Worm (Caenorhabditis elegans) whole organism, L1 larva: ENCODE measurements around the gene lpd-9.

Experiments
- C04F5.9 ChIP-seq: sonication (generic microtip); optimal IDR thresholded peaks from 2 replicates; lab custom pipeline; 2016; ENCODE audit warnings: missing genetic modification characterization, missing compliant biosample characterization
- C34B4.2 ChIP-seq: sonication (generic microtip); optimal IDR thresholded peaks from 2 replicates; lab custom pipeline; 2017; ENCODE audit warnings: mild to moderate bottlenecking, missing genetic modification characterization, missing compliant biosample characterization
- Y116A8C.19 ChIP-seq: sonication (generic microtip); optimal IDR thresholded peaks from 2 replicates; lab custom pipeline; 2016; ENCODE audit warnings: missing compliant biosample characterization, missing genetic modification characterization, borderline replicate concordance
- alr-1 ChIP-seq: fragments of 200-800 bp; sonication (Bioruptor generic); optimal IDR thresholded peaks from 2 replicates; lab custom pipeline; 2018; ENCODE audit warnings: borderline replicate concordance, mild to moderate bottlenecking, missing genetic modification characterization, missing compliant biosample characterization
- ama-1 ChIP-seq: fragments of 150-350 bp; optimal IDR thresholded peaks from 2 replicates; lab custom pipeline; 2014
- blmp-1 ChIP-seq: fragments of 150-350 bp; optimal IDR thresholded peaks from 2 replicates; lab custom pipeline; 2014; ENCODE audit warnings: missing biosample characterization, missing genetic modification characterization
- ceh-8 ChIP-seq: fragments of 200-800 bp; sonication (Bioruptor generic); optimal IDR thresholded peaks from 2 replicates; lab custom pipeline; 2018; ENCODE audit warnings: mild to moderate bottlenecking, missing genetic modification characterization, moderate library complexity, missing compliant biosample characterization
- ceh-82 ChIP-seq, 3 experiments: fragments of 150-350 bp in 1 of 3; sonication (generic microtip) in 2 of 3; optimal IDR thresholded peaks; 2 replicates each; lab custom pipeline; 2014 to 2017; ENCODE audit warnings: missing biosample characterization in 3 of 3, missing genetic modification characterization in 3 of 3
- ceh-90 ChIP-seq: sonication (generic microtip); optimal IDR thresholded peaks from 2 replicates; lab custom pipeline; 2016; ENCODE audit warnings: missing genetic modification characterization, missing compliant biosample characterization
- efl-1 ChIP-seq, 4 experiments: fragments of 150-350 bp; optimal IDR thresholded peaks in 3 of 4; peaks in 1 of 4; 1 replicate in 1 of 4; 2 replicates in 3 of 4; lab custom pipeline; 2014; ENCODE audit warnings: missing biosample characterization in 2 of 4, missing genetic modification characterization in 2 of 4, missing genetic modification reagents in 2 of 4
- elt-2 ChIP-seq: sonication (generic microtip); optimal IDR thresholded peaks from 2 replicates; lab custom pipeline; 2016; ENCODE audit warnings: missing genetic modification characterization, mild to moderate bottlenecking, inconsistent platforms, missing compliant biosample characterization, missing genetic modification reagents
- elt-3 ChIP-seq, 6 experiments: fragments of 150-350 bp in 1 of 6; sonication (generic microtip); optimal IDR thresholded peaks; 2 replicates each; lab custom pipeline; 2017 to 2018; ENCODE audit warnings: missing biosample characterization in 6 of 6, missing genetic modification characterization in 6 of 6, inconsistent platforms in 1 of 6
- fkh-10 ChIP-seq: sonication (generic microtip); optimal IDR thresholded peaks from 2 replicates; lab custom pipeline; 2017; ENCODE audit warnings: missing biosample characterization, missing genetic modification reagents, missing genetic modification characterization
- fos-1 ChIP-seq: fragments of 150-350 bp; optimal IDR thresholded peaks from 2 replicates; lab custom pipeline; 2014; ENCODE audit warnings: missing biosample characterization, missing genetic modification characterization
- hlh-17 ChIP-seq: fragments of 200-800 bp; sonication (Bioruptor generic); optimal IDR thresholded peaks from 2 replicates; lab custom pipeline; 2018; ENCODE audit warnings: missing genetic modification characterization, mild to moderate bottlenecking, missing compliant biosample characterization, moderate library complexity, borderline replicate concordance
- hlh-4 ChIP-seq: sonication (generic microtip); optimal IDR thresholded peaks from 2 replicates; lab custom pipeline; 2016; ENCODE audit warnings: mild to moderate bottlenecking, missing genetic modification characterization, missing compliant biosample characterization
- hpl-2 ChIP-seq: fragments of 150-350 bp; optimal IDR thresholded peaks from 2 replicates; lab custom pipeline; 2014; ENCODE audit warnings: missing biosample characterization, missing genetic modification reagents, missing genetic modification characterization
- lin-14 ChIP-seq: fragments of 200-800 bp; sonication (Bioruptor generic); optimal IDR thresholded peaks from 2 replicates; lab custom pipeline; 2018; ENCODE audit warnings: mild to moderate bottlenecking, missing genetic modification characterization, moderate library complexity, missing compliant biosample characterization
- lin-35 ChIP-seq, 2 experiments: fragments of 150-350 bp; optimal IDR thresholded peaks; 2 replicates each; lab custom pipeline; 2014; ENCODE audit warnings: missing biosample characterization in 2 of 2, missing genetic modification characterization in 2 of 2, missing genetic modification reagents in 2 of 2
- lsy-2 ChIP-seq, 2 experiments: fragments of 150-350 bp; optimal IDR thresholded peaks; 2 replicates each; lab custom pipeline; 2014; ENCODE audit warnings: missing biosample characterization in 2 of 2, missing genetic modification characterization in 2 of 2
- nhr-11 ChIP-seq: fragments of 150-350 bp; optimal IDR thresholded peaks from 2 replicates; lab custom pipeline; 2014; ENCODE audit warnings: missing biosample characterization, missing genetic modification characterization
- nhr-19 ChIP-seq: fragments of 200-800 bp; sonication (Bioruptor generic); conservative IDR thresholded peaks from 2 replicates; pipeline ENCODE4 v1.3.6; 2022; ENCODE audit warnings: missing genetic modification characterization, missing compliant biosample characterization
- nhr-20 ChIP-seq: sonication (generic microtip); optimal IDR thresholded peaks from 2 replicates; lab custom pipeline; 2016; ENCODE audit warnings: mild to moderate bottlenecking, missing genetic modification characterization, missing compliant biosample characterization
- nhr-71 ChIP-seq: sonication (generic microtip); optimal IDR thresholded peaks from 2 replicates; lab custom pipeline; 2016; ENCODE audit warnings: mild to moderate bottlenecking, missing genetic modification characterization, moderate library complexity, missing compliant biosample characterization
- nhr-76 ChIP-seq: sonication (generic microtip); optimal IDR thresholded peaks from 2 replicates; lab custom pipeline; 2017; ENCODE audit warnings: missing biosample characterization, missing genetic modification characterization
- nhr-84 ChIP-seq: sonication (generic microtip); optimal IDR thresholded peaks from 2 replicates; lab custom pipeline; 2017; ENCODE audit warnings: missing biosample characterization, missing genetic modification characterization
- nhr-85 ChIP-seq: sonication (generic microtip); peaks from one replicate; lab custom pipeline; 2016; ENCODE audit warnings: missing genetic modification characterization, inconsistent platforms, missing compliant biosample characterization
- nhr-90 ChIP-seq: sonication (generic microtip); optimal IDR thresholded peaks from 2 replicates; lab custom pipeline; 2016; ENCODE audit warnings: mild to moderate bottlenecking, missing genetic modification characterization, missing compliant biosample characterization; ENCODE audit not compliant: poor library complexity
- pax-3 ChIP-seq: fragments of 200-800 bp; sonication (Bioruptor generic); optimal IDR thresholded peaks from 2 replicates; lab custom pipeline; 2018; ENCODE audit warnings: mild to moderate bottlenecking, missing genetic modification characterization, moderate library complexity, missing compliant biosample characterization
- pqm-1 ChIP-seq: sonication (generic microtip); optimal IDR thresholded peaks from 3 replicates; lab custom pipeline; 2017; ENCODE audit warnings: missing biosample characterization, missing genetic modification characterization
- skn-1 ChIP-seq: fragments of 150-350 bp; optimal IDR thresholded peaks from 2 replicates; lab custom pipeline; 2014; ENCODE audit warnings: missing biosample characterization, missing genetic modification characterization
- sox-4 ChIP-seq: sonication (generic microtip); optimal IDR thresholded peaks from 2 replicates; lab custom pipeline; 2016; ENCODE audit warnings: missing genetic modification characterization, missing compliant biosample characterization
- swsn-7 ChIP-seq: sonication (generic microtip); optimal IDR thresholded peaks from 2 replicates; lab custom pipeline; 2016; ENCODE audit warnings: missing genetic modification characterization, missing compliant biosample characterization
- tlp-1 ChIP-seq: fragments of 150-350 bp; optimal IDR thresholded peaks from 2 replicates; lab custom pipeline; 2014; ENCODE audit warnings: missing biosample characterization, missing genetic modification characterization
- unc-30 ChIP-seq: sonication (generic microtip); optimal IDR thresholded peaks from 2 replicates; lab custom pipeline; 2017; ENCODE audit warnings: missing biosample characterization, missing genetic modification characterization
- vab-15 ChIP-seq: sonication (generic microtip); optimal IDR thresholded peaks from 2 replicates; lab custom pipeline; 2017; ENCODE audit warnings: missing genotype, mild to moderate bottlenecking, missing genetic modification characterization, missing compliant biosample characterization
- zip-4 ChIP-seq: fragments of 200-800 bp; sonication (Bioruptor generic); optimal IDR thresholded peaks from 2 replicates; lab custom pipeline; 2018; ENCODE audit warnings: mild to moderate bottlenecking, missing genetic modification characterization, moderate library complexity, missing compliant biosample characterization

Gene lpd-9

DNA sequence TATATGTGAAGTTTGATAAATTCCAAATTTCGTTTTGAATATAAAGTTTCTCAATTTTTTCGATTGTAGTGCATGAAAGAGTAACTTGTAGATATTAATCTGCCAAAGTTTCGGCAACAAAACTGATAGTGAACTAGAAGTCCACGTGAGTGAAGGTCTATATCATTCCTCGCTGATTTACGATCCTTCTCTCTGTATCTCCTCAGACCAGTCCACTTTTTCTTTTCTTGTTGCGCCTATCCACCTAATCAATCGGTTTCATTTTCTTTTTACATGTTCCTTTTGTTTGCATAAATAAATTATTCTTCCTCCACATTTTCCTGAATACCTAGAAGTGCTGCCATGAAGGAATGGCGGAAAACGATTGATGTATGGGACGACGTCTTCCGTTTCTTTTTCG is 15.0 kb upstream of the lpd-9 start:
- TF ChIP-seq fos-1 (no peak), blmp-1 (tag; lab: Kevin White, UChicago) (peak; percentile 84), efl-1 (optimal IDR thresholded peaks at IDR 0.05; lab: Kevin White, UChicago) (no peak), efl-1 (GFP tag; optimal IDR thresholded peaks at IDR 0.05 in 1 of 2; lab: Kevin White, UChicago) (peak in 1 of 2 experiments; percentile 81), nhr-85 (tag; lab: Kevin White, UChicago) (peak; percentile 48), fkh-10 (GFP tag; lab: Kevin White, UChicago) (no peak), nhr-76 (tag; lab: Kevin White, UChicago) (no peak), tlp-1 (tag; lab: Kevin White, UChicago) (no peak), pax-3 (tag; lab: Kevin White, UChicago) (no peak), skn-1 (tag; lab: Kevin White, UChicago) (no peak), elt-3 (tag; optimal IDR thresholded peaks at IDR 0.05; lab: Kevin White, UChicago) (peak in 1 of 6 experiments; percentile 35), lsy-2 (tag; optimal IDR thresholded peaks at IDR 0.05; lab: Kevin White, UChicago) (no peak), zip-4 (GFP tag; lab: Kevin White, UChicago) (no peak), ama-1 (lab: Kevin White, UChicago) (no peak)

DNA sequence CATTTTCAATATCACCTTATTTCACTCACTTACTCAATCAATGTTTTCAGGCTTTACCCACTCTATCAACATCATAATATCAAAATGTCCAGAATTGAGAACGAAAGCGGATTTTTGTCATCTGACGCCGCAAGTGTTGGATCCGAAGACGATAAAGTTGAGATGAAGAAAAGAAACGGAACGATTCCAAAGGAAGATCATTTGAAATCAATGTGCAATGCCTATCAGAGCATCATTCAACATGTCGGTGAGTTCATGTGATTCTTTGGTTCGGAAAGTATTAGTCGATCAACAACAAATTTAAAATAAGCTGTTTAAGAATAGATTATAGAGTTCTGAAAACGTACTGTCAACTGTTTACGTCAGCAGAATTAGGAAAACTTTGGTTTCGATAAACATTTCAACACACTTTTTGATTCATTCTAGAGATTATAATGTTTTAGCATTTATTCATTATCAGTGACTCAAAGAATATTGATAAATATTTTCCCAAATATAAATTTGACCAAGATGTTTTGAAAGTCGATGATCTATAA is 14.2 kb upstream of the lpd-9 start, which contains the start of gene cat-4:
Gene cat-4 (plus strand): TSS at position 51 of the 536 bp plus-strand sequence.
- TF ChIP-seq elt-2 (tag; lab: Kevin White, UChicago) (peak; percentile 80), nhr-71 (no peak), blmp-1 (tag; lab: Kevin White, UChicago) (no peak), sox-4 (tag; lab: Kevin White, UChicago) (no peak), pax-3 (tag; lab: Kevin White, UChicago) (no peak)
- TF ChIP-seq, all 84 proteins: peak for 1

DNA sequence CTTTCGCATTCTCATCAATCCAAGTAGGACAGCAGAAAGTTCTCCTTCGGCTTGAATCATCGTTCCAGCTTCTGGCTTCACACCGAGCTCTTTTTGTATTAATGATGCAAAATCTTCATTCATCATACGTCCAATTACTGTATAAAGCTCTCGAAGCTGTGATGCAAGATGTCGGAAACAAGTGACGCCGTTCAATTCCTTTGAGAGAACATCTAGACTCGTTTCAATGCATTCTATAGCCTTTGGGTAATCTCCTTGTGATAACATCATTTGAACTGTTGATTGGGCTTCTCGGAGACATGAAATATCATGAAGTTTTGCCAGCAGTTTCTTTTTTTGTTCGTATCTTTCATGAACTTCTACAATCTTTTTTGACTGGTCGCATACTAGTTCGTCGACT is 10.6 kb upstream of the lpd-9 start:
- TF ChIP-seq hlh-17 (GFP tag; lab: Kevin White, UChicago) (no peak), nhr-20 (tag; lab: Kevin White, UChicago) (no peak), ceh-90 (tag; lab: Kevin White, UChicago) (no peak)
- TF ChIP-seq, all 84 proteins: peak for 0

DNA sequence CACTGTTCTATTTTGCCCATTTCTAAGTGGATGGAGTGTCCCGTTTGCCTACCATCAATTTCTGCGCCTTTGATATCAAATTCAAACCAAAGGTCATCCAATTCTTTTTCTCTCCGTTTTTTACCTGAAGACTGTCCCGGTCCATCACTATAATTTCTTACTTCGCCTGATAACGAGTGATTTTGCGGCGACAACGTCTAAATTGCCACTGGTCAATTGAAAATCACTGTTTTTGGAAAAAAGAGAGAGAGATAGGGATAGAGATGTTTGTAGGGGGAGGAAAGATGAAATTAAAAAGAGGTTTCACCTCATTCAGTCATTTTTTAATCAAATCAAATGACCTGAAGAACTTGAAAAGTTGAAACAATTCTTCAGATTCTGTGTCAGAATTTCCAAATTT is 7.6 kb upstream of the lpd-9 start:
- TF ChIP-seq pqm-1 (tag; lab: Kevin White, UChicago) (no peak), C04F5.9 (no peak), elt-2 (tag; lab: Kevin White, UChicago) (no peak), nhr-90 (tag; lab: Kevin White, UChicago) (no peak), C34B4.2 (no peak), Y116A8C.19 (tag; lab: Kevin White, UChicago) (no peak), vab-15 (tag; lab: Kevin White, UChicago) (no peak), nhr-84 (tag; lab: Kevin White, UChicago) (no peak), nhr-19 (GFP tag; lab: Robert Waterston, UW) (no peak), unc-30 (tag; lab: Kevin White, UChicago) (no peak), ceh-82 (tag; optimal IDR thresholded peaks at IDR 0.05; lab: Kevin White, UChicago) (no peak), lin-14 (GFP tag; lab: Kevin White, UChicago) (peak; percentile 59), swsn-7 (tag; lab: Kevin White, UChicago) (no peak), nhr-85 (tag; lab: Kevin White, UChicago) (peak; percentile 76), hpl-2 (GFP tag; lab: Kevin White, UChicago) (no peak), lsy-2 (tag; optimal IDR thresholded peaks at IDR 0.05; lab: Kevin White, UChicago) (peak in 1 of 2 experiments; percentile 2), fkh-10 (GFP tag; lab: Kevin White, UChicago) (no peak), alr-1 (tag; lab: Kevin White, UChicago) (no peak), zip-4 (GFP tag; lab: Kevin White, UChicago) (no peak), blmp-1 (tag; lab: Kevin White, UChicago) (peak; percentile 70), fos-1 (no peak), hlh-4 (no peak), elt-3 (tag; optimal IDR thresholded peaks at IDR 0.05; lab: Kevin White, UChicago) (peak in 2 of 6 experiments; percentile 44 to 65), ceh-8 (no peak), lin-35 (GFP tag; optimal IDR thresholded peaks at IDR 0.05; lab: Kevin White, UChicago) (peak in 1 of 2 experiments; percentile 18), nhr-20 (tag; lab: Kevin White, UChicago) (peak; percentile 2), nhr-11 (tag; lab: Kevin White, UChicago) (no peak)
